Fruit fly (Drosophila melanogaster): ENCODE measurements around the gene Lk6.

dm6 chr3R:11773325-11773998 is 9.2 kb upstream of the Lk6 start:
- TF ChIP-seq CG7045 (GFP tag; optimal IDR thresholded peaks at IDR 0.05): no peak
- TF ChIP-seq CG33017 (tag; optimal IDR thresholded peaks at IDR 0.05): no peak
- TF ChIP-seq ovo (GFP tag; optimal IDR thresholded peaks at IDR 0.05): no peak
- no peak for TF ChIP-seq CG7101 (tag; optimal IDR thresholded peaks at IDR 0.05)
- no peak for TF ChIP-seq CG11617 (GFP tag; optimal IDR thresholded peaks at IDR 0.05)
- TF ChIP-seq Crg-1 (GFP tag; optimal IDR thresholded peaks at IDR 0.05): no peak
- no peak for TF ChIP-seq cnc (optimal IDR thresholded peaks at IDR 0.05)
- no peak for TF ChIP-seq tj (GFP tag; optimal IDR thresholded peaks at IDR 0.05)
- TF ChIP-seq cic (GFP tag; optimal IDR thresholded peaks at IDR 0.05): no peak
- TF ChIP-seq bab1 (GFP tag; optimal IDR thresholded peaks at IDR 0.05): no peak

All from whole organism, adult.